Worm (Caenorhabditis elegans) whole organism, L1 larva: ENCODE measurements around the gene K07E8.6.

Experiments
- egl-27 ChIP-seq, 2 experiments: fragments of 150-350 bp in 1 of 2; sonication (generic microtip); optimal IDR thresholded peaks; 3 replicates each; lab custom pipeline; 2017 to 2018; ENCODE audit warnings: missing biosample characterization in 2 of 2, missing genetic modification characterization in 2 of 2, missing genetic modification reagents in 2 of 2
- elt-2 ChIP-seq: sonication (generic microtip); optimal IDR thresholded peaks from 2 replicates; lab custom pipeline; 2016; ENCODE audit warnings: missing genetic modification characterization, mild to moderate bottlenecking, inconsistent platforms, missing compliant biosample characterization, missing genetic modification reagents
- elt-3 ChIP-seq, 6 experiments: fragments of 150-350 bp in 1 of 6; sonication (generic microtip); optimal IDR thresholded peaks; 2 replicates each; lab custom pipeline; 2017 to 2018; ENCODE audit warnings: missing biosample characterization in 6 of 6, missing genetic modification characterization in 6 of 6, inconsistent platforms in 1 of 6
- fkh-10 ChIP-seq: sonication (generic microtip); optimal IDR thresholded peaks from 2 replicates; lab custom pipeline; 2017; ENCODE audit warnings: missing biosample characterization, missing genetic modification reagents, missing genetic modification characterization

DNA sequence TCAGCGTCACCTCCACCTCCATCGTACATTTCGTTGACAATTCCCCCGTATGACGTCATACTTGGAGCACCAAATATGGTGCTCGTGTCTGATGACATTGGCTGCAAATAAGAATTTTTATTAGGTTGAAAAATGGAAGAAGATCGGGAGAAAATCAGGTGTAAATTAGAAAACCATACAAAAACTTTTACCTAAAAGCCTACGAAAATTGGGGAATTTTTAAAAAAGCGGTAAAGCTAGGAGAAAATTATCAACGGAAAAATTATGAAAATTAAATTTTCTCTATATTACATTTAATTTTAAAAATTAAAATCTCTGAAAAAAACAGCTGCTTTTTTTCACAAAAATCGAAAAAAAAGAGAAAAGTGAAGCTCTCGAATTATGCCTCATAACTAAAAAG, 14.9 kb downstream of the K07E8.6 start, which contains the start of gene T04B8.5:
- no peak for TF ChIP-seq egl-27 (tag; optimal IDR thresholded peaks at IDR 0.05; lab: Kevin White, UChicago)
- TF ChIP-seq elt-2 = no peak
- no peak for TF ChIP-seq elt-3 (tag; optimal IDR thresholded peaks at IDR 0.05; lab: Kevin White, UChicago)
- no peak for TF ChIP-seq fkh-10 (GFP tag; lab: Kevin White, UChicago)
